Fruit fly (Drosophila melanogaster) whole organism, prepupa: ENCODE data around the gene CG42460.

Experiments used
- CG1621 ChIP-seq: fragments of 200-800 bp; sonication (Bioruptor generic); optimal IDR thresholded peaks from 3 replicates; lab custom pipeline; 2018; ENCODE audit warnings: missing biosample characterization, mild to moderate bottlenecking, missing genetic modification characterization
- CG3919 ChIP-seq: fragments of 200-800 bp; sonication (Bioruptor generic); optimal IDR thresholded peaks from 3 replicates; lab custom pipeline; 2016; ENCODE audit warnings: missing biosample characterization, missing genetic modification characterization
- CG6792 ChIP-seq: fragments of 200-800 bp; sonication (Bioruptor generic); optimal IDR thresholded peaks from 3 replicates; lab custom pipeline; 2016; ENCODE audit warnings: missing biosample characterization, missing genetic modification characterization
- CG6808 ChIP-seq: fragments of 200-800 bp; sonication (Bioruptor generic); optimal IDR thresholded peaks from 3 replicates; lab custom pipeline; 2017; ENCODE audit warnings: missing biosample characterization, missing genetic modification characterization, mild to moderate bottlenecking, moderate library complexity, missing genetic modification reagents
- CG6854 ChIP-seq: fragments of 200-800 bp; sonication (Bioruptor generic); optimal IDR thresholded peaks from 2 replicates; lab custom pipeline; 2017; ENCODE audit warnings: missing biosample characterization, mild to moderate bottlenecking, missing genetic modification characterization
- CG8119 ChIP-seq: fragments of 200-800 bp; sonication (Bioruptor generic); IDR thresholded peaks from 3 replicates; pipeline ENCODE4 v1.3.6; 2022; ENCODE audit warnings: missing biosample characterization, missing genetic modification characterization
- CG8632 ChIP-seq: fragments of 200-800 bp; sonication (Bioruptor generic); optimal IDR thresholded peaks from 3 replicates; lab custom pipeline; 2016; ENCODE audit warnings: missing biosample characterization, missing genetic modification characterization
- Ets21C ChIP-seq: fragments of 200-800 bp; sonication (Bioruptor generic); optimal IDR thresholded peaks from 3 replicates; lab custom pipeline; 2016; ENCODE audit warnings: missing biosample characterization, missing genetic modification characterization
- Gug ChIP-seq: fragments of 200-800 bp; sonication (Bioruptor generic); IDR thresholded peaks from 2 replicates; pipeline ENCODE4 v1.3.6; 2022; ENCODE audit warnings: missing biosample characterization, missing genetic modification characterization
- spab ChIP-seq: fragments of 200-800 bp; sonication (Bioruptor generic); optimal IDR thresholded peaks from 2 replicates; lab custom pipeline; 2017; ENCODE audit warnings: missing biosample characterization, mild to moderate bottlenecking, missing genetic modification characterization, missing genetic modification reagents

- TF ChIP-seq CG8632 (no peak), spab (no peak), CG6854 (GFP tag; lab: Kevin White, UChicago) (no peak), CG1621 (tag; lab: Kevin White, UChicago) (no peak), CG6808 (GFP tag; lab: Kevin White, UChicago) (peak; percentile 17), CG6792 (peak; percentile 5), CG8119 (GFP tag; lab: Robert Waterston, UW) (no peak), Gug (peak; percentile 26; the same call in 1 of the 2 replicates), CG3919 (peak; percentile 21), Ets21C (no peak)
These were observed 15.8 kb downstream of the CG42460 start for dm6 chr2L:3372483-3372929.
